Fruit fly (Drosophila melanogaster) whole organism, embryonic: ENCODE measurements around the gene Jhbp5.

ENCODE experiments used
- Adf1 ChIP-seq: fragments of 200-800 bp; sonication (Bioruptor generic); IDR thresholded peaks from 2 replicates; pipeline ENCODE4 v1.3.6; 2022; ENCODE audit warnings: missing biosample characterization, missing genetic modification characterization
- Atf3 ChIP-seq: fragments of 200-800 bp; sonication (Bioruptor generic); optimal IDR thresholded peaks from 3 replicates; lab custom pipeline; 2016; ENCODE audit warnings: missing biosample characterization, missing genetic modification characterization
- Atf6 ChIP-seq: fragments of 200-800 bp; sonication (Bioruptor generic); IDR thresholded peaks from 2 replicates; pipeline ENCODE4 v1.3.6; 2022; ENCODE audit warnings: missing biosample characterization, missing genetic modification characterization
- B-H2 ChIP-seq: fragments of 200-800 bp; sonication (Bioruptor generic); optimal IDR thresholded peaks from 2 replicates; lab custom pipeline; 2018; ENCODE audit warnings: missing biosample characterization, mild to moderate bottlenecking, missing genetic modification characterization
- C15 ChIP-seq: fragments of 200-800 bp; sonication (Bioruptor generic); IDR thresholded peaks from 3 replicates; pipeline ENCODE4 v1.3.6; 2022; ENCODE audit warnings: missing biosample characterization, missing genetic modification characterization
- CG10147 ChIP-seq: fragments of 200-800 bp; sonication (Bioruptor generic); optimal IDR thresholded peaks from 2 replicates; lab custom pipeline; 2019; ENCODE audit warnings: missing biosample characterization, mild to moderate bottlenecking, missing genetic modification characterization, moderate library complexity
- CG10321 ChIP-seq: fragments of 200-800 bp; sonication (Bioruptor generic); IDR thresholded peaks from 2 replicates; pipeline ENCODE4 v1.3.6; 2022; ENCODE audit warnings: missing biosample characterization, missing genetic modification characterization
- CG10543 ChIP-seq: fragments of 200-800 bp; sonication (Bioruptor generic); optimal IDR thresholded peaks from 3 replicates; lab custom pipeline; 2017; ENCODE audit warnings: missing biosample characterization, mild to moderate bottlenecking, missing genetic modification characterization, moderate library complexity
- CG11696 ChIP-seq: fragments of 200-800 bp; sonication (Bioruptor generic); IDR thresholded peaks from 2 replicates; pipeline ENCODE4 v1.3.6; 2022; ENCODE audit warnings: missing biosample characterization, missing genetic modification characterization
- CG12236 ChIP-seq: fragments of 200-800 bp; sonication (Bioruptor generic); optimal IDR thresholded peaks from 2 replicates; lab custom pipeline; 2016; ENCODE audit warnings: missing biosample characterization, missing genetic modification characterization
- CG1233 ChIP-seq: fragments of 200-800 bp; sonication (Bioruptor generic); optimal IDR thresholded peaks from 4 replicates; lab custom pipeline; 2018; ENCODE audit warnings: missing biosample characterization, mild to moderate bottlenecking, missing genetic modification characterization
- CG13624 ChIP-seq: fragments of 200-800 bp; sonication (Bioruptor generic); optimal IDR thresholded peaks from 2 replicates; lab custom pipeline; 2016; ENCODE audit warnings: missing biosample characterization, missing genetic modification characterization
- CG15269 ChIP-seq: fragments of 200-800 bp; sonication (Bioruptor generic); optimal IDR thresholded peaks from 2 replicates; lab custom pipeline; 2018; ENCODE audit warnings: missing biosample characterization, mild to moderate bottlenecking, missing genetic modification characterization, moderate library complexity
- CG15601 ChIP-seq: fragments of 200-800 bp; sonication (Bioruptor generic); optimal IDR thresholded peaks from 3 replicates; lab custom pipeline; 2019; ENCODE audit warnings: missing biosample characterization, mild to moderate bottlenecking, missing genetic modification characterization, moderate library complexity
- CG17568 ChIP-seq: fragments of 200-800 bp; sonication (Bioruptor generic); optimal IDR thresholded peaks from 2 replicates; lab custom pipeline; 2018; ENCODE audit warnings: missing biosample characterization, mild to moderate bottlenecking, missing genetic modification characterization, moderate library complexity
- CG17612 ChIP-seq: fragments of 200-800 bp; sonication (Bioruptor generic); IDR thresholded peaks from 2 replicates; pipeline ENCODE4 v1.3.6; 2022; ENCODE audit warnings: missing biosample characterization, missing genetic modification characterization
- CG17802 ChIP-seq: fragments of 200-800 bp; sonication (Bioruptor generic); optimal IDR thresholded peaks from 2 replicates; lab custom pipeline; 2018; ENCODE audit warnings: missing biosample characterization, mild to moderate bottlenecking, missing genetic modification characterization, moderate library complexity
- CG17912 ChIP-seq: fragments of 200-800 bp; sonication (Bioruptor generic); optimal IDR thresholded peaks from 2 replicates; lab custom pipeline; 2018; ENCODE audit warnings: missing biosample characterization, mild to moderate bottlenecking, missing genetic modification characterization
- CG18764 ChIP-seq: fragments of 200-800 bp; sonication (Bioruptor generic); optimal IDR thresholded peaks from 3 replicates; lab custom pipeline; 2016; ENCODE audit warnings: missing biosample characterization, missing genetic modification characterization
- CG30431 ChIP-seq: fragments of 200-800 bp; sonication (Bioruptor generic); optimal IDR thresholded peaks from 2 replicates; lab custom pipeline; 2017; ENCODE audit warnings: missing biosample characterization, missing genetic modification characterization
- CG7786 ChIP-seq: fragments of 200-800 bp; sonication (Bioruptor generic); optimal IDR thresholded peaks from 2 replicates; lab custom pipeline; 2016; ENCODE audit warnings: missing biosample characterization, missing genetic modification characterization
- CG9876 ChIP-seq: fragments of 200-800 bp; sonication (Bioruptor generic); optimal IDR thresholded peaks from 2 replicates; lab custom pipeline; 2016; ENCODE audit warnings: missing biosample characterization, missing genetic modification characterization
- Dip3 ChIP-seq: fragments of 200-800 bp; sonication (Bioruptor generic); optimal IDR thresholded peaks from 3 replicates; lab custom pipeline; 2016; ENCODE audit warnings: missing biosample characterization, missing genetic modification characterization
- Ets65A ChIP-seq: fragments of 200-800 bp; sonication (Bioruptor generic); peaks from one replicate; lab custom pipeline; 2016; ENCODE audit warnings: missing biosample characterization, missing genetic modification characterization
- HLH3B ChIP-seq: fragments of 200-800 bp; sonication (Bioruptor generic); IDR thresholded peaks from 2 replicates; pipeline ENCODE4 v1.3.6; 2022; ENCODE audit warnings: missing biosample characterization, missing genetic modification characterization
- MTF-1 ChIP-seq: fragments of 200-800 bp; sonication (Bioruptor generic); optimal IDR thresholded peaks from 2 replicates; lab custom pipeline; 2018; ENCODE audit warnings: missing biosample characterization, mild to moderate bottlenecking, missing genetic modification characterization, borderline replicate concordance
- Mad ChIP-seq: fragments of 200-800 bp; sonication (Bioruptor generic); optimal IDR thresholded peaks from 2 replicates; lab custom pipeline; 2016; ENCODE audit warnings: missing biosample characterization, missing genetic modification characterization
- Neu2 ChIP-seq: fragments of 200-800 bp; sonication (Bioruptor generic); optimal IDR thresholded peaks from 3 replicates; lab custom pipeline; 2016; ENCODE audit warnings: missing biosample characterization, missing genetic modification characterization, borderline replicate concordance
- Rx ChIP-seq: fragments of 200-800 bp; sonication (Bioruptor generic); IDR thresholded peaks from 2 replicates; pipeline ENCODE4 v1.3.6; 2022; ENCODE audit warnings: missing biosample characterization, missing genetic modification characterization
- Six4 ChIP-seq: fragments of 200-800 bp; sonication (Bioruptor generic); optimal IDR thresholded peaks from 2 replicates; lab custom pipeline; 2016; ENCODE audit warnings: missing biosample characterization, missing genetic modification characterization
- Sox102F ChIP-seq: fragments of 200-800 bp; sonication (Bioruptor generic); optimal IDR thresholded peaks from 2 replicates; lab custom pipeline; 2018; ENCODE audit warnings: missing biosample characterization, mild to moderate bottlenecking, missing genetic modification characterization, moderate library complexity
- Vsx1 ChIP-seq: fragments of 200-800 bp; sonication (Bioruptor generic); optimal IDR thresholded peaks from 2 replicates; lab custom pipeline; 2017; ENCODE audit warnings: missing biosample characterization, mild to moderate bottlenecking, missing genetic modification characterization, missing genetic modification reagents
- bigmax ChIP-seq: fragments of 200-800 bp; sonication (Bioruptor generic); optimal IDR thresholded peaks from 2 replicates; lab custom pipeline; 2018; ENCODE audit warnings: missing biosample characterization, mild to moderate bottlenecking, missing genetic modification characterization
- croc ChIP-seq: fragments of 200-800 bp; sonication (Bioruptor generic); conservative IDR thresholded peaks from 3 replicates; pipeline ENCODE4 v1.3.6; 2022; ENCODE audit warnings: missing biosample characterization, missing genetic modification characterization
- ewg ChIP-seq: fragments of 200-800 bp; sonication (Bioruptor generic); optimal IDR thresholded peaks from 3 replicates; lab custom pipeline; 2017; ENCODE audit warnings: mild to moderate bottlenecking, missing biosample characterization, missing genetic modification reagents, missing genetic modification characterization
- grau ChIP-seq: fragments of 200-800 bp; optimal IDR thresholded peaks from 3 replicates; lab custom pipeline; 2019; ENCODE audit warnings: missing biosample characterization, mild to moderate bottlenecking, missing genetic modification characterization, moderate library complexity
- insv ChIP-seq, 2 experiments: fragments of 200-800 bp; sonication (Bioruptor generic); optimal IDR thresholded peaks; 3 replicates each; lab custom pipeline; 2016 to 2018; ENCODE audit warnings: missing biosample characterization in 2 of 2, missing genetic modification characterization in 2 of 2
- kah ChIP-seq: fragments of 200-800 bp; sonication (Bioruptor generic); optimal IDR thresholded peaks from 2 replicates; lab custom pipeline; 2018; ENCODE audit warnings: missing biosample characterization, mild to moderate bottlenecking, missing genetic modification characterization
- knrl ChIP-seq: fragments of 200-800 bp; sonication (Bioruptor generic); IDR thresholded peaks from 3 replicates; pipeline ENCODE4 v1.3.6; 2022; ENCODE audit warnings: missing biosample characterization, missing genetic modification characterization; ENCODE audit not compliant: partially characterized antibody
- lab ChIP-seq: fragments of 200-800 bp; sonication (Bioruptor generic); optimal IDR thresholded peaks from 3 replicates; lab custom pipeline; 2017; ENCODE audit warnings: missing biosample characterization, missing genetic modification characterization, mild to moderate bottlenecking, moderate library complexity, missing genetic modification reagents
- luna ChIP-seq: fragments of 200-800 bp; sonication (Bioruptor generic); optimal IDR thresholded peaks from 2 replicates; lab custom pipeline; 2016; ENCODE audit warnings: missing biosample characterization, missing genetic modification characterization
- maf-S ChIP-seq: fragments of 200-800 bp; sonication (Bioruptor generic); optimal IDR thresholded peaks from 2 replicates; lab custom pipeline; 2016; ENCODE audit warnings: missing biosample characterization, missing genetic modification characterization
- mirr ChIP-seq: fragments of 200-800 bp; sonication (Bioruptor generic); optimal IDR thresholded peaks from 3 replicates; lab custom pipeline; 2018; ENCODE audit warnings: missing biosample characterization, mild to moderate bottlenecking, missing genetic modification characterization
- peb ChIP-seq: fragments of 200-800 bp; sonication (Bioruptor generic); IDR thresholded peaks from 2 replicates; pipeline ENCODE4 v1.3.6; 2022; ENCODE audit warnings: missing biosample characterization, missing genetic modification characterization
- pho ChIP-seq: fragments of 200-800 bp; sonication (Bioruptor generic); optimal IDR thresholded peaks from 2 replicates; lab custom pipeline; 2016; ENCODE audit warnings: missing biosample characterization, missing genetic modification characterization
- pzg ChIP-seq: fragments of 200-800 bp; sonication (Bioruptor generic); optimal IDR thresholded peaks from 3 replicates; lab custom pipeline; 2018; ENCODE audit warnings: missing biosample characterization, mild to moderate bottlenecking, missing genetic modification characterization, moderate library complexity
- slbo ChIP-seq: fragments of 200-800 bp; sonication (Bioruptor generic); IDR thresholded peaks from 2 replicates; pipeline ENCODE4 v1.3.6; 2022; ENCODE audit warnings: missing biosample characterization, missing genetic modification characterization
- tin ChIP-seq: fragments of 200-800 bp; sonication (Bioruptor generic); optimal IDR thresholded peaks from 3 replicates; lab custom pipeline; 2016; ENCODE audit warnings: missing biosample characterization, missing genetic modification characterization
- trh ChIP-seq: fragments of 200-800 bp; sonication (Bioruptor generic); optimal IDR thresholded peaks from 2 replicates; lab custom pipeline; 2016; ENCODE audit warnings: missing biosample characterization, missing genetic modification characterization
- tx ChIP-seq: fragments of 200-800 bp; sonication (Bioruptor generic); optimal IDR thresholded peaks from 2 replicates; lab custom pipeline; 2016; ENCODE audit warnings: missing biosample characterization, missing genetic modification characterization
- vnd ChIP-seq: fragments of 200-800 bp; sonication (Bioruptor generic); IDR thresholded peaks from 3 replicates; pipeline ENCODE4 v1.3.6; 2022; ENCODE audit warnings: missing biosample characterization, missing genetic modification characterization; ENCODE audit not compliant: partially characterized antibody
- wdn ChIP-seq: fragments of 200-800 bp; sonication (Bioruptor generic); IDR thresholded peaks from 2 replicates; pipeline ENCODE4 v1.3.6; 2022; ENCODE audit warnings: missing biosample characterization, missing genetic modification characterization

The Jhbp5 gene

dm6 chr3R:16005943-16006342, 40.0 kb downstream of the Jhbp5 start (continued):
- TF ChIP-seq Vsx1 (GFP tag; lab: Kevin White, UChicago) (peak; percentile 53), CG1233 (GFP tag; lab: Kevin White, UChicago) (peak; percentile 65), CG10321 (no peak), CG10147 (peak; percentile 18), peb (GFP tag; lab: Robert Waterston, UW) (no peak), maf-S (GFP tag; lab: Kevin White, UChicago) (peak; percentile 14), Rx (GFP tag; lab: Robert Waterston, UW) (no peak), Atf3 (GFP tag; lab: Kevin White, UChicago) (no peak), Six4 (no peak), croc (no peak), Atf6 (GFP tag; lab: Robert Waterston, UW) (no peak), vnd (no peak), CG30431 (GFP tag; lab: Kevin White, UChicago) (no peak), CG12236 (GFP tag; lab: Kevin White, UChicago) (no peak), ewg (no peak), Neu2 (GFP tag; lab: Kevin White, UChicago) (no peak), Dip3 (GFP tag; lab: Kevin White, UChicago) (no peak), insv (GFP tag; optimal IDR thresholded peaks at IDR 0.05; lab: Kevin White, UChicago) (peak in 1 of 2 experiments; percentile 10), CG9876 (GFP tag; lab: Kevin White, UChicago) (no peak), CG17802 (tag; lab: Kevin White, UChicago) (no peak), bigmax (GFP tag; lab: Kevin White, UChicago) (no peak), C15 (GFP tag; lab: Robert Waterston, UW) (no peak), lab (GFP tag; lab: Kevin White, UChicago) (peak; percentile 58), CG18764 (GFP tag; lab: Kevin White, UChicago) (no peak), trh (GFP tag; lab: Kevin White, UChicago) (no peak), grau (peak; percentile 22), pho (no peak), mirr (GFP tag; lab: Kevin White, UChicago) (no peak), CG7786 (GFP tag; lab: Kevin White, UChicago) (no peak), CG11696 (GFP tag; lab: Robert Waterston, UW) (no peak), CG17912 (GFP tag; lab: Kevin White, UChicago) (peak; percentile 49), CG17568 (peak; percentile 78), Sox102F (GFP tag; lab: Kevin White, UChicago) (peak; percentile 60), kah (no peak), Adf1 (GFP tag; lab: Robert Waterston, UW) (no peak), B-H2 (GFP tag; lab: Kevin White, UChicago) (peak; percentile 3), CG17612 (GFP tag; lab: Robert Waterston, UW) (no peak), tx (GFP tag; lab: Kevin White, UChicago) (no peak), pzg (GFP tag; lab: Kevin White, UChicago) (no peak), Ets65A (GFP tag; lab: Kevin White, UChicago) (no peak), CG15601 (tag; lab: Kevin White, UChicago) (peak; percentile 75), CG10543 (GFP tag; lab: Kevin White, UChicago) (peak; percentile 1), knrl (GFP tag; lab: Robert Waterston, UW) (no peak), Mad (GFP tag; lab: Kevin White, UChicago) (no peak), tin (GFP tag; lab: Kevin White, UChicago) (no peak), HLH3B (GFP tag; lab: Robert Waterston, UW) (no peak), wdn (no peak), MTF-1 (GFP tag; lab: Kevin White, UChicago) (peak; percentile 75), CG13624 (GFP tag; lab: Kevin White, UChicago) (no peak), CG15269 (tag; lab: Kevin White, UChicago) (peak; percentile 38), luna (GFP tag; lab: Kevin White, UChicago) (no peak), slbo (GFP tag; lab: Robert Waterston, UW) (no peak)
